Worm (Caenorhabditis elegans) whole organism, early embryonic: Measurements from ENCODE around the gene lips-5.

Experiments used
- B0310.2 ChIP-seq: sonication (generic microtip); optimal IDR thresholded peaks from 2 replicates; lab custom pipeline; 2016; ENCODE audit warnings: mild to moderate bottlenecking, missing genetic modification characterization, missing compliant biosample characterization
- ama-1 ChIP-seq: fragments of 150-350 bp; optimal IDR thresholded peaks from 2 replicates; lab custom pipeline; 2014
- hnd-1 ChIP-seq: sonication (generic microtip); optimal IDR thresholded peaks from 2 replicates; lab custom pipeline; 2016; ENCODE audit warnings: missing genetic modification characterization, missing compliant biosample characterization
- pes-1 ChIP-seq: fragments of 200-800 bp; sonication (Bioruptor generic); IDR thresholded peaks from 2 replicates; pipeline ENCODE4 v1.3.6; 2022; ENCODE audit warnings: missing genetic modification reagents, missing genetic modification characterization, missing compliant biosample characterization
- sea-1 ChIP-seq: fragments of 200-800 bp; sonication (Bioruptor generic); conservative IDR thresholded peaks from 2 replicates; pipeline ENCODE4 v1.3.6; 2022; ENCODE audit warnings: missing genetic modification characterization, missing compliant biosample characterization
- tbx-37 ChIP-seq: fragments of 200-800 bp; sonication (Bioruptor generic); conservative IDR thresholded peaks from 2 replicates; pipeline ENCODE4 v1.3.6; 2022; ENCODE audit warnings: missing genetic modification reagents, missing genetic modification characterization, missing compliant biosample characterization

ce11 chrIV:11738092-11738617, 35.4 kb downstream of the lips-5 start, which contains the start of gene K01A6.7:
- no peak for TF ChIP-seq pes-1 (GFP tag; lab: Robert Waterston, UW)
- no peak for TF ChIP-seq tbx-37 (GFP tag; lab: Robert Waterston, UW)
- TF ChIP-seq B0310.2 (tag; lab: Kevin White, UChicago) = no peak
- no peak for TF ChIP-seq ama-1
- TF ChIP-seq hnd-1 (tag; lab: Kevin White, UChicago) = no peak
- no peak for TF ChIP-seq sea-1 (GFP tag; lab: Robert Waterston, UW)
